Fruit fly (Drosophila melanogaster) whole organism, embryonic: Measurements from ENCODE around the gene Uba5.

ENCODE experiments used
- B-H1 ChIP-seq: fragments of 200-800 bp; sonication (Bioruptor generic); IDR thresholded peaks from 3 replicates; pipeline ENCODE4 v1.3.6; 2022; ENCODE audit warnings: missing biosample characterization, missing genetic modification characterization
- B-H2 ChIP-seq: fragments of 200-800 bp; sonication (Bioruptor generic); optimal IDR thresholded peaks from 2 replicates; lab custom pipeline; 2018; ENCODE audit warnings: missing biosample characterization, mild to moderate bottlenecking, missing genetic modification characterization
- Bteb2 ChIP-seq: fragments of 200-800 bp; sonication (Bioruptor generic); optimal IDR thresholded peaks from 2 replicates; lab custom pipeline; 2016; ENCODE audit warnings: missing biosample characterization, missing genetic modification characterization
- CG14050 ChIP-seq: fragments of 200-800 bp; sonication (Bioruptor generic); IDR thresholded peaks from 3 replicates; pipeline ENCODE4 v1.3.6; 2022; ENCODE audit warnings: missing biosample characterization, missing genetic modification characterization
- CG2202 ChIP-seq: fragments of 200-800 bp; sonication (Bioruptor generic); optimal IDR thresholded peaks from 2 replicates; lab custom pipeline; 2018; ENCODE audit warnings: missing biosample characterization, mild to moderate bottlenecking, missing genetic modification characterization
- CG30403 ChIP-seq: fragments of 200-800 bp; sonication (Bioruptor generic); optimal IDR thresholded peaks from 3 replicates; lab custom pipeline; 2016; ENCODE audit warnings: missing biosample characterization, missing genetic modification characterization
- CG30431 ChIP-seq: fragments of 200-800 bp; sonication (Bioruptor generic); optimal IDR thresholded peaks from 2 replicates; lab custom pipeline; 2017; ENCODE audit warnings: missing biosample characterization, missing genetic modification characterization
- CG31441 ChIP-seq: fragments of 200-800 bp; sonication (Bioruptor generic); IDR thresholded peaks from 2 replicates; pipeline ENCODE4 v1.3.6; 2022; ENCODE audit warnings: missing biosample characterization, missing genetic modification characterization
- CG3163 ChIP-seq: fragments of 200-800 bp; sonication (Bioruptor generic); optimal IDR thresholded peaks from 3 replicates; lab custom pipeline; 2016; ENCODE audit warnings: missing biosample characterization, missing genetic modification characterization
- CG4854 ChIP-seq: fragments of 200-800 bp; sonication (Bioruptor generic); optimal IDR thresholded peaks from 2 replicates; lab custom pipeline; 2016; ENCODE audit warnings: missing biosample characterization, missing genetic modification characterization, inconsistent platforms
- CG6791 ChIP-seq: fragments of 200-800 bp; sonication (Bioruptor generic); IDR thresholded peaks from 3 replicates; pipeline ENCODE4 v1.3.6; 2022; ENCODE audit warnings: missing biosample characterization, missing genetic modification characterization; ENCODE audit not compliant: partially characterized antibody
- CG7987 ChIP-seq: fragments of 200-800 bp; sonication (Bioruptor generic); optimal IDR thresholded peaks from 2 replicates; lab custom pipeline; 2018; ENCODE audit warnings: missing biosample characterization, mild to moderate bottlenecking, missing genetic modification characterization, moderate library complexity
- CG8089 ChIP-seq: fragments of 200-800 bp; sonication (Bioruptor generic); optimal IDR thresholded peaks from 3 replicates; lab custom pipeline; 2016; ENCODE audit warnings: missing biosample characterization, missing genetic modification characterization
- CG9215 ChIP-seq: fragments of 200-800 bp; sonication (Bioruptor generic); IDR thresholded peaks from 2 replicates; pipeline ENCODE4 v1.3.6; 2022; ENCODE audit warnings: missing biosample characterization, missing genetic modification characterization
- CG9437 ChIP-seq: fragments of 200-800 bp; sonication (Bioruptor generic); optimal IDR thresholded peaks from 2 replicates; lab custom pipeline; 2018; ENCODE audit warnings: missing biosample characterization, mild to moderate bottlenecking, missing genetic modification characterization
- D ChIP-seq, 2 experiments: fragments of 200-800 bp in 1 of 2; fragments of >200 bp in 1 of 2; sonication (Bioruptor generic) in 1 of 2; optimal IDR thresholded peaks; 2 replicates in 1 of 2; 3 replicates in 1 of 2; lab custom pipeline; 2017; ENCODE audit warnings: mild to moderate bottlenecking in 1 of 2, missing biosample characterization in 1 of 2, missing genetic modification characterization in 1 of 2, missing genetic modification reagents in 1 of 2
- Dek ChIP-seq: fragments of 200-800 bp; sonication (Bioruptor generic); optimal IDR thresholded peaks from 3 replicates; lab custom pipeline; 2019; ENCODE audit warnings: missing biosample characterization, mild to moderate bottlenecking, missing genetic modification characterization, moderate library complexity
- Hey ChIP-seq: fragments of 200-800 bp; sonication (Bioruptor generic); optimal IDR thresholded peaks from 3 replicates; lab custom pipeline; 2018; ENCODE audit warnings: missing biosample characterization, mild to moderate bottlenecking, missing genetic modification characterization
- Hr78 ChIP-seq, 2 experiments: fragments of 200-800 bp in 1 of 2; fragments of >200 bp in 1 of 2; sonication (Bioruptor generic) in 1 of 2; optimal IDR thresholded peaks; 2 replicates each; lab custom pipeline; 2017 to 2019; ENCODE audit warnings: missing biosample characterization in 2 of 2, missing genetic modification characterization in 2 of 2, mild to moderate bottlenecking in 1 of 2, moderate library complexity in 1 of 2
- NC2β ChIP-seq: fragments of 200-800 bp; sonication (Bioruptor generic); optimal IDR thresholded peaks from 2 replicates; lab custom pipeline; 2016; ENCODE audit warnings: missing biosample characterization, missing genetic modification characterization
- Nf-YA ChIP-seq: fragments of 200-800 bp; sonication (Bioruptor generic); IDR thresholded peaks from 2 replicates; pipeline ENCODE4 v1.3.6; 2022; ENCODE audit warnings: missing biosample characterization, missing genetic modification characterization
- Scr ChIP-seq: fragments of 200-800 bp; sonication (Bioruptor generic); IDR thresholded peaks from 2 replicates; pipeline ENCODE4 v1.3.6; 2022; ENCODE audit warnings: missing biosample characterization, missing genetic modification characterization; ENCODE audit not compliant: partially characterized antibody
- Side ChIP-seq: fragments of 200-800 bp; sonication (Bioruptor generic); optimal IDR thresholded peaks from 2 replicates; lab custom pipeline; 2016; ENCODE audit warnings: missing biosample characterization, missing genetic modification characterization
- ac ChIP-seq: fragments of 200-800 bp; sonication (Bioruptor generic); optimal IDR thresholded peaks from 3 replicates; lab custom pipeline; 2017; ENCODE audit warnings: missing biosample characterization, mild to moderate bottlenecking, missing genetic modification characterization
- al ChIP-seq: fragments of 200-800 bp; sonication (Bioruptor generic); IDR thresholded peaks from 2 replicates; pipeline ENCODE4 v1.3.6; 2022; ENCODE audit warnings: missing biosample characterization, missing genetic modification characterization
- aop ChIP-seq: fragments of 200-800 bp; sonication (Bioruptor generic); IDR thresholded peaks from 2 replicates; pipeline ENCODE4 v1.3.6; 2022; ENCODE audit warnings: missing biosample characterization, missing genetic modification characterization
- ash1 ChIP-seq: fragments of 200-800 bp; sonication (Bioruptor generic); optimal IDR thresholded peaks from 2 replicates; lab custom pipeline; 2018; ENCODE audit warnings: missing biosample characterization, mild to moderate bottlenecking, missing genetic modification characterization
- bcd ChIP-seq: fragments of 200-800 bp; sonication (Bioruptor generic); optimal IDR thresholded peaks from 2 replicates; lab custom pipeline; 2017; ENCODE audit warnings: missing biosample characterization, mild to moderate bottlenecking, missing genetic modification characterization
- bowl ChIP-seq: fragments of 200-800 bp; sonication (Bioruptor generic); IDR thresholded peaks from 2 replicates; pipeline ENCODE4 v1.3.6; 2022; ENCODE audit warnings: missing biosample characterization, missing genetic modification characterization
- caup ChIP-seq: fragments of 200-800 bp; sonication (Bioruptor generic); optimal IDR thresholded peaks from 3 replicates; lab custom pipeline; 2017; ENCODE audit warnings: missing biosample characterization, mild to moderate bottlenecking, missing genetic modification characterization, moderate library complexity; ENCODE audit not compliant: severe bottlenecking
- crp ChIP-seq, 2 experiments: fragments of 200-800 bp; sonication (Bioruptor generic); optimal IDR thresholded peaks; 2 replicates in 1 of 2; 3 replicates in 1 of 2; lab custom pipeline; 2017; ENCODE audit warnings: missing biosample characterization in 2 of 2, missing genetic modification characterization in 2 of 2, mild to moderate bottlenecking in 1 of 2, moderate library complexity in 1 of 2
- da ChIP-seq: fragments of 200-800 bp; sonication (Bioruptor generic); optimal IDR thresholded peaks from 2 replicates; lab custom pipeline; 2016; ENCODE audit warnings: missing biosample characterization, missing genetic modification characterization
- emc ChIP-seq: fragments of 200-800 bp; sonication (Bioruptor generic); optimal IDR thresholded peaks from 2 replicates; lab custom pipeline; 2016; ENCODE audit warnings: missing biosample characterization, missing genetic modification characterization
- ems ChIP-seq: fragments of 200-800 bp; sonication (Bioruptor generic); optimal IDR thresholded peaks from 3 replicates; lab custom pipeline; 2016; ENCODE audit warnings: missing biosample characterization, missing genetic modification characterization
- fd3F ChIP-seq: fragments of 200-800 bp; sonication (Bioruptor generic); optimal IDR thresholded peaks from 2 replicates; lab custom pipeline; 2018; ENCODE audit warnings: missing biosample characterization, mild to moderate bottlenecking, missing genetic modification characterization, moderate library complexity
- ind ChIP-seq: fragments of 200-800 bp; sonication (Bioruptor generic); optimal IDR thresholded peaks from 3 replicates; lab custom pipeline; 2016; ENCODE audit warnings: missing biosample characterization, missing genetic modification characterization
- insv ChIP-seq, 2 experiments: fragments of 200-800 bp; sonication (Bioruptor generic); optimal IDR thresholded peaks; 3 replicates each; lab custom pipeline; 2016 to 2018; ENCODE audit warnings: missing biosample characterization in 2 of 2, missing genetic modification characterization in 2 of 2
- kay ChIP-seq: fragments of 200-800 bp; sonication (Bioruptor generic); optimal IDR thresholded peaks from 2 replicates; lab custom pipeline; 2016; ENCODE audit warnings: missing biosample characterization, missing genetic modification characterization
- nmo ChIP-seq: fragments of 200-800 bp; sonication (Bioruptor generic); optimal IDR thresholded peaks from 2 replicates; lab custom pipeline; 2018; ENCODE audit warnings: missing biosample characterization, mild to moderate bottlenecking, missing genetic modification characterization, moderate library complexity
- pzg ChIP-seq: fragments of 200-800 bp; sonication (Bioruptor generic); optimal IDR thresholded peaks from 3 replicates; lab custom pipeline; 2018; ENCODE audit warnings: missing biosample characterization, mild to moderate bottlenecking, missing genetic modification characterization, moderate library complexity
- rib ChIP-seq: fragments of 200-800 bp; sonication (Bioruptor generic); IDR thresholded peaks from 2 replicates; pipeline ENCODE4 v1.3.6; 2022; ENCODE audit warnings: missing biosample characterization, missing genetic modification characterization
- sc ChIP-seq, 3 experiments: fragments of >200 bp in 2 of 3; fragments of 200-800 bp in 1 of 3; sonication (Bioruptor generic) in 1 of 3; optimal IDR thresholded peaks; 2 replicates in 2 of 3; 3 replicates in 1 of 3; lab custom pipeline; 2017; ENCODE audit warnings: mild to moderate bottlenecking in 1 of 3, missing biosample characterization in 1 of 3, missing genetic modification characterization in 1 of 3, missing genetic modification reagents in 1 of 3
- seq ChIP-seq: fragments of 200-800 bp; sonication (Bioruptor generic); IDR thresholded peaks from 2 replicates; pipeline ENCODE4 v1.3.6; 2022; ENCODE audit warnings: missing biosample characterization, missing genetic modification characterization
- shn ChIP-seq: fragments of 200-800 bp; sonication (Bioruptor generic); optimal IDR thresholded peaks from 3 replicates; lab custom pipeline; 2016; ENCODE audit warnings: missing biosample characterization, missing genetic modification characterization
- sim ChIP-seq: fragments of 200-800 bp; sonication (Bioruptor generic); IDR thresholded peaks from 2 replicates; pipeline ENCODE4 v1.3.6; 2022; ENCODE audit warnings: missing biosample characterization, missing genetic modification characterization
- sob ChIP-seq: fragments of 200-800 bp; sonication (Bioruptor generic); IDR thresholded peaks from 2 replicates; pipeline ENCODE4 v1.3.6; 2022; ENCODE audit warnings: missing biosample characterization, missing genetic modification characterization
- tio ChIP-seq: fragments of 200-800 bp; sonication (Bioruptor generic); optimal IDR thresholded peaks from 2 replicates; lab custom pipeline; 2017; ENCODE audit warnings: missing biosample characterization, missing genetic modification characterization, inconsistent platforms
- toy ChIP-seq: fragments of 200-800 bp; sonication (Bioruptor generic); IDR thresholded peaks from 2 replicates; pipeline ENCODE4 v1.3.6; 2022; ENCODE audit warnings: missing biosample characterization, missing genetic modification characterization
- vfl ChIP-seq: fragments of 200-800 bp; sonication (Bioruptor generic); optimal IDR thresholded peaks from 2 replicates; lab custom pipeline; 2016; ENCODE audit warnings: missing biosample characterization, missing genetic modification characterization

The Uba5 gene

dm6 chrX:11454189-11454882, 29.0 kb upstream of the Uba5 start, which contains the start of the genes Evi5 and HP5 (continued):
- TF ChIP-seq Scr, result peak; percentile 61
- peak; percentile 71; the same call in 1 of the 2 replicates for TF ChIP-seq sob (GFP tag; lab: Robert Waterston, UW)
- TF ChIP-seq CG7987, result no peak
- no peak for TF ChIP-seq caup (GFP tag; lab: Kevin White, UChicago)
- TF ChIP-seq Dek (tag; lab: Kevin White, UChicago), result peak; percentile 18
- peak; percentile 24 for TF ChIP-seq NC2β
- TF ChIP-seq seq (GFP tag; lab: Robert Waterston, UW), result no peak
- no peak for TF ChIP-seq CG3163 (GFP tag; lab: Kevin White, UChicago)
- peak; percentile 9 for TF ChIP-seq CG8089 (GFP tag; lab: Kevin White, UChicago)
- TF ChIP-seq crp (GFP tag; optimal IDR thresholded peaks at IDR 0.05; lab: Kevin White, UChicago), result no peak
- no peak for TF ChIP-seq vfl
- no peak for TF ChIP-seq fd3F (GFP tag; lab: Kevin White, UChicago)
- TF ChIP-seq Hr78 (GFP tag; optimal IDR thresholded peaks at IDR 0.05; lab: Kevin White, UChicago), result no peak
- TF ChIP-seq pzg (GFP tag; lab: Kevin White, UChicago), result peak; percentile 81
- TF ChIP-seq CG30431 (GFP tag; lab: Kevin White, UChicago), result no peak
- TF ChIP-seq aop (GFP tag; lab: Robert Waterston, UW), result 0 out of 2 replicates have a peak, but pooled peaks have one; percentile 9
- no peak for TF ChIP-seq ems (GFP tag; lab: Kevin White, UChicago)
- TF ChIP-seq tio (GFP tag; lab: Kevin White, UChicago), result peak; percentile 33
- no peak; the same call in 1 of the 2 replicates for TF ChIP-seq toy
- peak; percentile 57 for TF ChIP-seq shn (GFP tag; lab: Kevin White, UChicago)
- TF ChIP-seq kay, result peak; percentile 11
- peak; percentile 20; the same call in 1 of the 3 replicates for TF ChIP-seq CG14050 (GFP tag; lab: Robert Waterston, UW)
- TF ChIP-seq ash1 (GFP tag; lab: Kevin White, UChicago), result no peak
- TF ChIP-seq Hey (tag; lab: Kevin White, UChicago), result no peak
- TF ChIP-seq rib (GFP tag; lab: Robert Waterston, UW), result no peak
- no peak for TF ChIP-seq sim (GFP tag; lab: Robert Waterston, UW)
- no peak for TF ChIP-seq D (optimal IDR thresholded peaks at IDR 0.05; lab: Kevin White, UChicago)
- TF ChIP-seq D (GFP tag; optimal IDR thresholded peaks at IDR 0.05; lab: Kevin White, UChicago), result no peak
- TF ChIP-seq CG9215 (GFP tag; lab: Robert Waterston, UW), result peak; percentile 77
- TF ChIP-seq CG2202, result no peak
- TF ChIP-seq sc (optimal IDR thresholded peaks at IDR 0.05; lab: Kevin White, UChicago), result no peak
- no peak for TF ChIP-seq sc (GFP tag; optimal IDR thresholded peaks at IDR 0.05; lab: Kevin White, UChicago)
- no peak for TF ChIP-seq CG4854
- no peak for TF ChIP-seq ac (GFP tag; lab: Kevin White, UChicago)
- TF ChIP-seq Bteb2, result no peak
- TF ChIP-seq CG30403 (GFP tag; lab: Kevin White, UChicago), result peak; percentile 71
- TF ChIP-seq ind (GFP tag; lab: Kevin White, UChicago), result peak; percentile 52
- TF ChIP-seq Nf-YA, result no peak
- no peak for TF ChIP-seq bowl (GFP tag; lab: Robert Waterston, UW)
- TF ChIP-seq bcd (GFP tag; lab: Kevin White, UChicago), result peak; percentile 44
- TF ChIP-seq CG31441 (GFP tag; lab: Robert Waterston, UW), result no peak
- no peak for TF ChIP-seq da (GFP tag; lab: Kevin White, UChicago)
- no peak for TF ChIP-seq insv (GFP tag; optimal IDR thresholded peaks at IDR 0.05; lab: Kevin White, UChicago)
- TF ChIP-seq CG9437 (GFP tag; lab: Kevin White, UChicago), result no peak
- TF ChIP-seq B-H1, result peak; percentile 40; the same call in 1 of the 3 replicates
- peak; percentile 57 for TF ChIP-seq al (GFP tag; lab: Robert Waterston, UW)
- TF ChIP-seq CG6791, result peak; percentile 63; the same call in 1 of the 3 replicates
- no peak for TF ChIP-seq B-H2
- peak; percentile 79 for TF ChIP-seq nmo
- peak; percentile 5 for TF ChIP-seq Side (GFP tag; lab: Kevin White, UChicago)
- no peak for TF ChIP-seq emc (GFP tag; lab: Kevin White, UChicago)
